Worm (Caenorhabditis elegans) whole organism, L2 larva: ENCODE results near the gene C06C3.4.

Source experiments
- C34F6.9 ChIP-seq: fragments of 150-350 bp; optimal IDR thresholded peaks from 2 replicates; lab custom pipeline; 2014; ENCODE audit warnings: missing biosample characterization, missing genetic modification characterization
- F13H6.1 ChIP-seq: sonication (generic microtip); optimal IDR thresholded peaks from 2 replicates; lab custom pipeline; 2016; ENCODE audit warnings: missing genetic modification characterization, missing compliant biosample characterization
- R02D3.7 ChIP-seq: fragments of 150-350 bp; optimal IDR thresholded peaks from 2 replicates; lab custom pipeline; 2014; ENCODE audit warnings: missing biosample characterization, missing genetic modification characterization
- Y55F3AM.14 ChIP-seq: fragments of 200-800 bp; sonication (Bioruptor generic); optimal IDR thresholded peaks from 2 replicates; lab custom pipeline; 2018; ENCODE audit warnings: mild to moderate bottlenecking, missing genetic modification characterization, missing compliant biosample characterization
- ZK546.5 ChIP-seq: sonication (generic microtip); optimal IDR thresholded peaks from 2 replicates; lab custom pipeline; 2017; ENCODE audit warnings: missing biosample characterization, missing genetic modification characterization
- aly-2 ChIP-seq: fragments of 150-350 bp; optimal IDR thresholded peaks from 2 replicates; lab custom pipeline; 2014; ENCODE audit warnings: missing biosample characterization, missing genetic modification characterization
- ama-1 ChIP-seq: fragments of 150-350 bp; optimal IDR thresholded peaks from 2 replicates; lab custom pipeline; 2018; ENCODE audit warnings: inconsistent platforms
- blmp-1 ChIP-seq: sonication (generic microtip); optimal IDR thresholded peaks from 2 replicates; lab custom pipeline; 2017; ENCODE audit warnings: missing genetic modification characterization, mild to moderate bottlenecking, missing compliant biosample characterization, antibody characterized with exemption, moderate library complexity; ENCODE audit not compliant: insufficient read depth
- ceh-82 ChIP-seq: fragments of 150-350 bp; optimal IDR thresholded peaks from 2 replicates; lab custom pipeline; 2014; ENCODE audit warnings: missing biosample characterization, missing genetic modification characterization
- crh-2 ChIP-seq: sonication (generic microtip); optimal IDR thresholded peaks from 2 replicates; lab custom pipeline; 2017; ENCODE audit warnings: missing biosample characterization, missing genetic modification characterization
- dmd-4 ChIP-seq: sonication (generic microtip); optimal IDR thresholded peaks from 2 replicates; lab custom pipeline; 2017; ENCODE audit warnings: missing biosample characterization, missing genetic modification characterization
- egl-27 ChIP-seq: sonication (generic microtip); optimal IDR thresholded peaks from 3 replicates; lab custom pipeline; 2017; ENCODE audit warnings: missing biosample characterization, missing genetic modification reagents, missing genetic modification characterization
- elt-1 ChIP-seq: fragments of 150-350 bp; optimal IDR thresholded peaks from 2 replicates; lab custom pipeline; 2014; ENCODE audit warnings: missing biosample characterization, missing genetic modification characterization
- elt-3 ChIP-seq: sonication (generic microtip); optimal IDR thresholded peaks from 2 replicates; lab custom pipeline; 2017; ENCODE audit warnings: missing biosample characterization, missing genetic modification characterization
- fos-1 ChIP-seq: fragments of 150-350 bp; optimal IDR thresholded peaks from 2 replicates; lab custom pipeline; 2014; ENCODE audit warnings: missing biosample characterization, missing genetic modification characterization
- gmeb-1 ChIP-seq: fragments of 150-350 bp; optimal IDR thresholded peaks from 2 replicates; lab custom pipeline; 2014; ENCODE audit warnings: missing biosample characterization, missing genetic modification characterization
- lin-11 ChIP-seq: fragments of 150-350 bp; sonication (generic microtip); optimal IDR thresholded peaks from 2 replicates; lab custom pipeline; 2014; ENCODE audit warnings: missing biosample characterization, missing genetic modification characterization, inconsistent platforms, mixed read lengths
- lin-13 ChIP-seq: fragments of 150-350 bp; optimal IDR thresholded peaks from 2 replicates; lab custom pipeline; 2014; ENCODE audit warnings: missing biosample characterization, missing genetic modification reagents, missing genetic modification characterization
- lin-39 ChIP-seq: fragments of 150-350 bp; optimal IDR thresholded peaks from 2 replicates; lab custom pipeline; 2014; ENCODE audit warnings: missing biosample characterization, missing genetic modification reagents, missing genetic modification characterization
- lsy-2 ChIP-seq, 2 experiments: fragments of 150-350 bp in 1 of 2; sonication (generic microtip) in 1 of 2; optimal IDR thresholded peaks; 2 replicates each; lab custom pipeline; 2014 to 2017; ENCODE audit warnings: missing biosample characterization in 2 of 2, missing genetic modification characterization in 2 of 2
- mab-5 ChIP-seq: fragments of 150-350 bp; optimal IDR thresholded peaks from 2 replicates; lab custom pipeline; 2014; ENCODE audit warnings: missing biosample characterization, missing genetic modification characterization
- mbf-1 ChIP-seq: sonication (generic microtip); optimal IDR thresholded peaks from 2 replicates; lab custom pipeline; 2017; ENCODE audit warnings: missing biosample characterization, missing genetic modification characterization
- mdl-1 ChIP-seq, 2 experiments: fragments of 150-350 bp in 1 of 2; sonication (generic microtip) in 1 of 2; optimal IDR thresholded peaks; 2 replicates each; lab custom pipeline; 2017; ENCODE audit warnings: missing biosample characterization in 2 of 2, missing genetic modification characterization in 2 of 2
- nhr-10 ChIP-seq: sonication (generic microtip); optimal IDR thresholded peaks from 2 replicates; lab custom pipeline; 2017; ENCODE audit warnings: missing biosample characterization, missing genetic modification characterization
- nhr-11 ChIP-seq: fragments of 150-350 bp; optimal IDR thresholded peaks from 2 replicates; lab custom pipeline; 2014; ENCODE audit warnings: missing biosample characterization, missing genetic modification characterization
- nhr-12 ChIP-seq: fragments of 150-350 bp; optimal IDR thresholded peaks from 2 replicates; lab custom pipeline; 2014; ENCODE audit warnings: missing biosample characterization, missing genetic modification characterization
- nhr-129 ChIP-seq: fragments of 150-350 bp; optimal IDR thresholded peaks from 2 replicates; lab custom pipeline; 2014; ENCODE audit warnings: missing biosample characterization, missing genetic modification characterization
- nhr-21 ChIP-seq: fragments of 150-350 bp; optimal IDR thresholded peaks from 2 replicates; lab custom pipeline; 2014; ENCODE audit warnings: missing biosample characterization, missing genetic modification characterization
- nhr-25 ChIP-seq: fragments of 150-350 bp; sonication (generic microtip); optimal IDR thresholded peaks from 3 replicates; lab custom pipeline; 2014; ENCODE audit warnings: missing biosample characterization, missing genetic modification characterization
- nhr-6 ChIP-seq: fragments of 150-350 bp; optimal IDR thresholded peaks from 2 replicates; lab custom pipeline; 2014; ENCODE audit warnings: missing biosample characterization, missing genetic modification characterization
- nhr-77 ChIP-seq: fragments of 150-350 bp; optimal IDR thresholded peaks from 2 replicates; lab custom pipeline; 2014; ENCODE audit warnings: missing biosample characterization, missing genetic modification characterization
- peb-1 ChIP-seq: fragments of 150-350 bp; optimal IDR thresholded peaks from 2 replicates; lab custom pipeline; 2014; ENCODE audit warnings: missing biosample characterization, missing genetic modification characterization
- sem-4 ChIP-seq: fragments of 150-350 bp; optimal IDR thresholded peaks from 2 replicates; lab custom pipeline; 2014; ENCODE audit warnings: missing biosample characterization, missing genetic modification reagents, missing genetic modification characterization
- skn-1 ChIP-seq: sonication (generic microtip); optimal IDR thresholded peaks from 2 replicates; lab custom pipeline; 2017; ENCODE audit warnings: missing biosample characterization, missing genetic modification characterization
- sma-3 ChIP-seq: sonication (generic microtip); optimal IDR thresholded peaks from 2 replicates; lab custom pipeline; 2016; ENCODE audit warnings: missing genetic modification reagents, missing genetic modification characterization, missing compliant biosample characterization
- sma-9 ChIP-seq, 2 experiments: fragments of 150-350 bp in 1 of 2; sonication (generic microtip) in 1 of 2; optimal IDR thresholded peaks; 2 replicates each; lab custom pipeline; 2014 to 2016; ENCODE audit warnings: missing genetic modification characterization in 2 of 2, mild to moderate bottlenecking in 1 of 2, missing biosample characterization in 1 of 2, missing compliant biosample characterization in 1 of 2, missing genetic modification reagents in 1 of 2, moderate library complexity in 1 of 2
- snpc-4 ChIP-seq: fragments of 150-350 bp; optimal IDR thresholded peaks from 2 replicates; lab custom pipeline; 2014; ENCODE audit warnings: missing biosample characterization, missing genetic modification characterization
- unc-39 ChIP-seq: fragments of 150-350 bp; optimal IDR thresholded peaks from 2 replicates; lab custom pipeline; 2014; ENCODE audit warnings: missing biosample characterization, missing genetic modification characterization
- unc-55 ChIP-seq: fragments of 150-350 bp; sonication (generic microtip); optimal IDR thresholded peaks from 3 replicates; lab custom pipeline; 2014; ENCODE audit warnings: missing biosample characterization, missing genetic modification reagents, missing genetic modification characterization
- unc-62 ChIP-seq: fragments of 150-350 bp; optimal IDR thresholded peaks from 2 replicates; lab custom pipeline; 2014; ENCODE audit warnings: missing biosample characterization, missing genetic modification reagents, missing genetic modification characterization
- zag-1 ChIP-seq: fragments of 150-350 bp; optimal IDR thresholded peaks from 2 replicates; lab custom pipeline; 2014; ENCODE audit warnings: missing biosample characterization, missing genetic modification characterization
- ztf-1 ChIP-seq: fragments of 200-800 bp; sonication (Bioruptor generic); conservative IDR thresholded peaks from 2 replicates; pipeline ENCODE4 v1.3.6; 2022; ENCODE audit warnings: missing genetic modification characterization, missing compliant biosample characterization
- ztf-11 ChIP-seq: sonication (generic microtip); optimal IDR thresholded peaks from 2 replicates; lab custom pipeline; 2017; ENCODE audit warnings: missing biosample characterization, missing genetic modification characterization
- ztf-4 ChIP-seq: fragments of 150-350 bp; optimal IDR thresholded peaks from 2 replicates; lab custom pipeline; 2014; ENCODE audit warnings: missing biosample characterization, missing genetic modification characterization

The C06C3.4 gene

DNA sequence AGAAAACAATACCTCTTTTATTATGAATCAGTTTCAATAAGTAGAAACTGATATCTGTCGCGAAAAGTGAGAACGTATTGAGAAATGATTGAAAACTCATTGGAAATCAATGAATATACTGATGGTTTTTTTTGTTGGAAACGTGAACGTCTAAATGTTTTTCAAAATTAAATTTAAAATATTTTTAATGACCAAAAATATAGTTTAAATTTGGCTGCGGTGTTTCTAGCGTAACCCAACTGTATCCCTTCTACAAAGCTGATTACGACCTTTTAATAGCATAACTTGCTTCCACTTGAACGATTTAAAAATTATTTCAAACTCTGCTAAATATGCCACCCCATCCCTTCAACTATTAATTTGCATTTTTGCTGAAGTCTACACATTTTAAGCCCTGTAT is 38.4 kb downstream of the C06C3.4 start, which contains the start of gene M176.9:
TSS of gene M176.9 (minus strand) at position 101 of the 400 bp plus-strand sequence.
- TF ChIP-seq ztf-11 (tag; lab: Kevin White, UChicago) (no peak), nhr-10 (tag; lab: Kevin White, UChicago) (no peak), elt-3 (tag; lab: Kevin White, UChicago) (no peak), sem-4 (tag; lab: Kevin White, UChicago) (no peak), ztf-1 (no peak), F13H6.1 (tag; lab: Kevin White, UChicago) (no peak), nhr-11 (tag; lab: Kevin White, UChicago) (no peak), nhr-77 (tag; lab: Kevin White, UChicago) (no peak), ceh-82 (tag; lab: Kevin White, UChicago) (no peak), skn-1 (tag; lab: Kevin White, UChicago) (no peak), sma-3 (GFP tag; lab: Kevin White, UChicago) (no peak), lin-11 (tag; lab: Kevin White, UChicago) (no peak), ztf-4 (tag; lab: Kevin White, UChicago) (no peak), mdl-1 (tag; optimal IDR thresholded peaks at IDR 0.05; lab: Kevin White, UChicago) (no peak), R02D3.7 (no peak), Y55F3AM.14 (no peak), crh-2 (tag; lab: Kevin White, UChicago) (no peak), unc-55 (GFP tag; lab: Kevin White, UChicago) (no peak), unc-62 (GFP tag; lab: Kevin White, UChicago) (no peak), aly-2 (tag; lab: Kevin White, UChicago) (no peak)

ce11 chrII:9412086-9412608 is 39.1 kb downstream of the C06C3.4 start, which contains the start of gene arrd-3:
TSS of gene arrd-3 (plus strand) at chrII:9412558.
- TF ChIP-seq gmeb-1 (peak; percentile 7), sma-9 (GFP tag; optimal IDR thresholded peaks at IDR 0.05; lab: Kevin White, UChicago) (peak; percentile 18), sma-9 (tag; optimal IDR thresholded peaks at IDR 0.05; lab: Kevin White, UChicago) (no peak), zag-1 (tag; lab: Kevin White, UChicago) (no peak), fos-1 (tag; lab: Kevin White, UChicago) (peak; percentile 94)

DNA sequence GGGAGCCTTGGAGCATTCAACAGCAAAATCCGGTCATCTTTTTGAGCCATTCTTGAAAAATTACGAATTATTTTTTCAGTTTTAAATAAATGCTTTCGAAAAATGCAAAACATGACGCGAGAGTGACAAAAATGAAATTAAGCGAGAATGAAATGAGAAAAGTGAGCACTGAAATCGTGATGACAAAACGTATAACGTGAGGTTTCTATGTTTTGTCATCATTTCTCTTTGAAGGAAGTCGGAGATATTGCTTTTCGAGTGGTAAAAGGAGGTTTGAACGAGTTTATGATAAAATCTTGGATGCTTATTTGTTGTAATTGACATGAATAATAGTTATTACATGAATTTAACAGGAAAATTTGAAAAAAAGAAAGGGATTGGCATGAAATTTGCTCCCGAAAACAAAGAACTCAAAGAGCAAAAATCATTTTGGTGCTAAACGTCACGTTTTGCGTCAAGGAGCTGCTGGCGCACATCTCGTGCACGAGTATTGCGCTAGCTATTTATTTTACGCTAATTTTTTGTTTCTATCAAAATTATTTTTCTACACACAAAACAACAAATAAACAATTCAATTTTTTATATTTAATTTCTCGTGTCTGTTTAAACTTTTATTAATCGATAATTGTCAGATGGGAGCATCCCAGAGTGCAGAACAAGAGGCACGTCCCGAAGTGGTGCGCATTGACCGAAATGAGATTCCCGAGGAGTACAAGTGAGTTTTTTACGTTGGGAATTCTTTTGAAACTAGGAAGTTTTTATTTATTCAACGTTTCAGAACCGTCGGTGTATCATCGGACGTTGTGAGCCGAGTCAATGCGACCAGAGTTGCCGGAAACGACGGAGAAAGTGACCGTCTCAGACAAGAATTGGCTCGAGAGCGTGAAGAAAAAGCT is 43.5 kb downstream of the C06C3.4 start, which contains the start of the genes gss-1 and chch-3:
TSS of gene gss-1 (minus strand) at position 51 of the 896 bp plus-strand sequence.
TSS of gene chch-3 (plus strand) at position 633 of the 896 bp plus-strand sequence.
- TF ChIP-seq gmeb-1 (peak; percentile 69), peb-1 (tag; lab: Kevin White, UChicago) (no peak), lsy-2 (tag; optimal IDR thresholded peaks at IDR 0.05; lab: Kevin White, UChicago) (peak; percentile 56 to 85), unc-39 (tag; lab: Kevin White, UChicago) (no peak), crh-2 (tag; lab: Kevin White, UChicago) (peak; percentile 58), ZK546.5 (tag; lab: Kevin White, UChicago) (no peak), sem-4 (tag; lab: Kevin White, UChicago) (no peak), dmd-4 (tag; lab: Kevin White, UChicago) (no peak), nhr-10 (tag; lab: Kevin White, UChicago) (no peak), nhr-12 (tag; lab: Kevin White, UChicago) (no peak), lin-13 (GFP tag; lab: Kevin White, UChicago) (peak; percentile 43), zag-1 (tag; lab: Kevin White, UChicago) (no peak), blmp-1 (tag; lab: Kevin White, UChicago) (no peak), snpc-4 (tag; lab: Kevin White, UChicago) (peak; percentile 14), sma-9 (GFP tag; optimal IDR thresholded peaks at IDR 0.05; lab: Kevin White, UChicago) (peak; percentile 65), sma-9 (tag; optimal IDR thresholded peaks at IDR 0.05; lab: Kevin White, UChicago) (no peak), nhr-25 (no peak), sma-3 (GFP tag; lab: Kevin White, UChicago) (peak; percentile 14), nhr-77 (tag; lab: Kevin White, UChicago) (no peak), egl-27 (tag; lab: Kevin White, UChicago) (no peak), mbf-1 (tag; lab: Kevin White, UChicago) (no peak), unc-55 (GFP tag; lab: Kevin White, UChicago) (peak; percentile 75), ztf-4 (tag; lab: Kevin White, UChicago) (no peak), nhr-21 (tag; lab: Kevin White, UChicago) (peak; percentile 13), ztf-11 (tag; lab: Kevin White, UChicago) (no peak), mab-5 (tag; lab: Kevin White, UChicago) (peak; percentile 25), C34F6.9 (tag; lab: Kevin White, UChicago) (peak; percentile 85), ama-1 (lab: Kevin White, UChicago) (no peak), nhr-129 (tag; lab: Kevin White, UChicago) (peak; percentile 71), ztf-1 (no peak), mdl-1 (tag; optimal IDR thresholded peaks at IDR 0.05; lab: Kevin White, UChicago) (no peak), R02D3.7 (no peak), lin-11 (tag; lab: Kevin White, UChicago) (peak; percentile 1), elt-1 (tag; lab: Kevin White, UChicago) (no peak), ceh-82 (tag; lab: Kevin White, UChicago) (no peak), lin-39 (tag; lab: Kevin White, UChicago) (no peak), Y55F3AM.14 (no peak), nhr-6 (tag; lab: Kevin White, UChicago) (no peak), skn-1 (tag; lab: Kevin White, UChicago) (no peak), elt-3 (tag; lab: Kevin White, UChicago) (no peak)
